Worm (Caenorhabditis elegans) whole organism, L4 larva: ENCODE data around the gene K03A11.6.

Experiments used
- F26F4.8 ChIP-seq: fragments of 200-800 bp; sonication (Bioruptor generic); conservative IDR thresholded peaks from 2 replicates; pipeline ENCODE4 v1.3.6; 2022; ENCODE audit warnings: missing genetic modification characterization, missing compliant biosample characterization
- F37D6.2 ChIP-seq: sonication (generic microtip); optimal IDR thresholded peaks from 2 replicates; lab custom pipeline; 2016; ENCODE audit warnings: mild to moderate bottlenecking, missing genetic modification characterization, missing compliant biosample characterization
- Y105C5A.15 ChIP-seq: fragments of 200-800 bp; sonication (Bioruptor generic); IDR thresholded peaks from 2 replicates; pipeline ENCODE4 v1.3.6; 2022; ENCODE audit warnings: missing genetic modification characterization, missing compliant biosample characterization
- Y5F2A.4 ChIP-seq: fragments of 200-800 bp; sonication (Bioruptor generic); optimal IDR thresholded peaks from 2 replicates; lab custom pipeline; 2018; ENCODE audit warnings: mild to moderate bottlenecking, missing genetic modification characterization, missing compliant biosample characterization
- ZK337.2 ChIP-seq: fragments of 200-800 bp; sonication (Bioruptor generic); IDR thresholded peaks from 2 replicates; pipeline ENCODE4 v1.3.6; 2022; ENCODE audit warnings: missing genetic modification reagents, missing genetic modification characterization, missing compliant biosample characterization
- aha-1 ChIP-seq: fragments of 150-350 bp; peaks from one replicate; lab custom pipeline; 2014; ENCODE audit warnings: missing biosample characterization, missing genetic modification characterization
- aly-2 ChIP-seq: sonication (generic microtip); optimal IDR thresholded peaks from 2 replicates; lab custom pipeline; 2018; ENCODE audit warnings: missing biosample characterization, missing genetic modification characterization
- attf-4 ChIP-seq: sonication (generic microtip); optimal IDR thresholded peaks from 3 replicates; lab custom pipeline; 2017; ENCODE audit warnings: missing biosample characterization, missing genetic modification characterization
- ceh-28 ChIP-seq: fragments of 150-350 bp; optimal IDR thresholded peaks from 2 replicates; lab custom pipeline; 2014; ENCODE audit warnings: missing biosample characterization, missing genetic modification reagents, missing genetic modification characterization
- ceh-32 ChIP-seq: sonication (generic microtip); optimal IDR thresholded peaks from 2 replicates; lab custom pipeline; 2016; ENCODE audit warnings: mild to moderate bottlenecking, missing genetic modification characterization, missing compliant biosample characterization; ENCODE audit not compliant: poor library complexity
- ceh-44 ChIP-seq: fragments of 200-800 bp; sonication (Bioruptor generic); IDR thresholded peaks from 2 replicates; pipeline ENCODE4 v1.3.6; 2022; ENCODE audit warnings: missing genetic modification reagents, missing genetic modification characterization, missing compliant biosample characterization
- ces-1 ChIP-seq: fragments of 150-350 bp; sonication (generic microtip); optimal IDR thresholded peaks from 4 replicates; lab custom pipeline; 2014; ENCODE audit warnings: missing biosample characterization, missing genetic modification reagents, missing genetic modification characterization
- daf-12 ChIP-seq: fragments of 150-350 bp; optimal IDR thresholded peaks from 2 replicates; lab custom pipeline; 2014; ENCODE audit warnings: missing biosample characterization, missing genetic modification reagents, missing genetic modification characterization
- daf-16 ChIP-seq, 3 experiments: sonication (generic microtip); optimal IDR thresholded peaks; 2 replicates each; lab custom pipeline; 2016 to 2017; ENCODE audit warnings: missing genetic modification characterization in 3 of 3, missing genetic modification reagents in 3 of 3, mild to moderate bottlenecking in 2 of 3, missing compliant biosample characterization in 2 of 3, missing biosample characterization in 1 of 3, moderate library complexity in 1 of 3
- dmd-6 ChIP-seq: fragments of 200-800 bp; sonication (Bioruptor generic); IDR thresholded peaks from 2 replicates; pipeline ENCODE4 v1.3.6; 2022; ENCODE audit warnings: missing genetic modification reagents, missing genetic modification characterization, missing compliant biosample characterization
- dmd-9 ChIP-seq: fragments of 200-800 bp; sonication (Bioruptor generic); IDR thresholded peaks from 2 replicates; pipeline ENCODE4 v1.3.6; 2022; ENCODE audit warnings: missing genetic modification reagents, missing genetic modification characterization, missing compliant biosample characterization
- dpl-1 ChIP-seq: fragments of 150-350 bp; optimal IDR thresholded peaks from 2 replicates; lab custom pipeline; 2014; ENCODE audit warnings: missing biosample characterization, missing genetic modification reagents, missing genetic modification characterization
- duxl-1 ChIP-seq: sonication (generic microtip); optimal IDR thresholded peaks from 2 replicates; lab custom pipeline; 2016; ENCODE audit warnings: mild to moderate bottlenecking, missing genetic modification characterization, moderate library complexity, missing compliant biosample characterization; ENCODE audit not compliant: poor library complexity
- egl-27 ChIP-seq: sonication (generic microtip); optimal IDR thresholded peaks from 3 replicates; lab custom pipeline; 2017; ENCODE audit warnings: missing biosample characterization, missing genetic modification reagents, missing genetic modification characterization
- gei-8 ChIP-seq: fragments of 200-800 bp; sonication (Bioruptor generic); optimal IDR thresholded peaks from 2 replicates; lab custom pipeline; 2018; ENCODE audit warnings: mild to moderate bottlenecking, missing genetic modification characterization, missing compliant biosample characterization
- hif-1 ChIP-seq, 2 experiments: sonication (generic microtip); optimal IDR thresholded peaks; 2 replicates each; lab custom pipeline; 2016 to 2017; ENCODE audit warnings: missing compliant biosample characterization in 2 of 2, missing genetic modification characterization in 2 of 2, missing genetic modification reagents in 2 of 2, missing genotype in 2 of 2, mild to moderate bottlenecking in 1 of 2
- hlh-30 ChIP-seq: sonication (generic microtip); optimal IDR thresholded peaks from 2 replicates; lab custom pipeline; 2017; ENCODE audit warnings: antibody characterized with exemption, mild to moderate bottlenecking, missing genetic modification characterization, missing compliant biosample characterization; ENCODE audit not compliant: insufficient read depth
- jun-1 ChIP-seq: fragments of 150-350 bp; optimal IDR thresholded peaks from 2 replicates; lab custom pipeline; 2014; ENCODE audit warnings: missing biosample characterization, missing genetic modification reagents, missing genetic modification characterization
- lim-7 ChIP-seq: fragments of 200-800 bp; sonication (Bioruptor generic); IDR thresholded peaks from 2 replicates; pipeline ENCODE4 v1.3.6; 2022; ENCODE audit warnings: missing genetic modification characterization, missing compliant biosample characterization
- lin-1 ChIP-seq: fragments of 200-800 bp; sonication (Bioruptor generic); IDR thresholded peaks from 2 replicates; pipeline ENCODE4 v1.3.6; 2022; ENCODE audit warnings: missing genetic modification reagents, missing genetic modification characterization, missing compliant biosample characterization
- lsy-2 ChIP-seq, 2 experiments: fragments of 150-350 bp in 1 of 2; sonication (generic microtip) in 1 of 2; optimal IDR thresholded peaks; 2 replicates each; lab custom pipeline; 2014 to 2017; ENCODE audit warnings: missing biosample characterization in 2 of 2, missing genetic modification characterization in 2 of 2
- madf-5 ChIP-seq, 2 experiments: fragments of 200-800 bp; sonication (Bioruptor generic); IDR thresholded peaks; 2 replicates each; pipeline ENCODE4 v1.3.6; 2022; ENCODE audit warnings: missing compliant biosample characterization in 2 of 2, missing genetic modification characterization in 2 of 2
- mdl-1 ChIP-seq, 2 experiments: fragments of 150-350 bp in 1 of 2; sonication (generic microtip) in 1 of 2; optimal IDR thresholded peaks; 2 replicates each; lab custom pipeline; 2014 to 2017; ENCODE audit warnings: missing biosample characterization in 2 of 2, missing genetic modification characterization in 2 of 2
- mdt-29 ChIP-seq: fragments of 200-800 bp; sonication (Bioruptor generic); IDR thresholded peaks from 2 replicates; pipeline ENCODE4 v1.3.6; 2022; ENCODE audit warnings: missing genetic modification reagents, missing genetic modification characterization, missing compliant biosample characterization
- mxl-2 ChIP-seq: fragments of 200-800 bp; sonication (Bioruptor generic); conservative IDR thresholded peaks from 2 replicates; pipeline ENCODE4 v1.3.6; 2022; ENCODE audit warnings: missing genetic modification reagents, missing genetic modification characterization, missing compliant biosample characterization
- mxl-3 ChIP-seq: fragments of 200-800 bp; sonication (Bioruptor generic); optimal IDR thresholded peaks from 2 replicates; lab custom pipeline; 2018; ENCODE audit warnings: mild to moderate bottlenecking, missing genetic modification characterization, missing compliant biosample characterization
- nhr-102 ChIP-seq: sonication (generic microtip); optimal IDR thresholded peaks from 2 replicates; lab custom pipeline; 2016; ENCODE audit warnings: mild to moderate bottlenecking, missing genetic modification characterization, moderate library complexity, missing compliant biosample characterization
- nhr-111 ChIP-seq: fragments of 200-800 bp; sonication (Bioruptor generic); optimal IDR thresholded peaks from 2 replicates; lab custom pipeline; 2018; ENCODE audit warnings: mild to moderate bottlenecking, missing genetic modification characterization, missing compliant biosample characterization
- nhr-237 ChIP-seq: sonication (generic microtip); optimal IDR thresholded peaks from 2 replicates; lab custom pipeline; 2017; ENCODE audit warnings: missing biosample characterization, missing genetic modification characterization
- nhr-28 ChIP-seq: fragments of 150-350 bp; optimal IDR thresholded peaks from 2 replicates; lab custom pipeline; 2014; ENCODE audit warnings: missing biosample characterization, missing genetic modification characterization
- nhr-41 ChIP-seq: fragments of 200-800 bp; sonication (Bioruptor generic); IDR thresholded peaks from 2 replicates; pipeline ENCODE4 v1.3.6; 2022; ENCODE audit warnings: missing genetic modification reagents, missing genetic modification characterization, missing compliant biosample characterization
- nhr-48 ChIP-seq: sonication (generic microtip); optimal IDR thresholded peaks from 2 replicates; lab custom pipeline; 2016; ENCODE audit warnings: mild to moderate bottlenecking, missing genetic modification characterization, missing compliant biosample characterization
- nhr-6 ChIP-seq: fragments of 150-350 bp; optimal IDR thresholded peaks from 2 replicates; lab custom pipeline; 2014; ENCODE audit warnings: missing biosample characterization, missing genetic modification characterization
- nhr-77 ChIP-seq: fragments of 150-350 bp; optimal IDR thresholded peaks from 2 replicates; lab custom pipeline; 2014; ENCODE audit warnings: missing biosample characterization, missing genetic modification characterization
- php-3 ChIP-seq: fragments of 200-800 bp; sonication (Bioruptor generic); IDR thresholded peaks from 2 replicates; pipeline ENCODE4 v1.3.6; 2022; ENCODE audit warnings: missing genetic modification reagents, missing genetic modification characterization, missing compliant biosample characterization
- pqm-1 ChIP-seq: sonication (generic microtip); optimal IDR thresholded peaks from 2 replicates; lab custom pipeline; 2017; ENCODE audit warnings: missing biosample characterization, missing genetic modification characterization
- sdz-12 ChIP-seq: fragments of 200-800 bp; sonication (Bioruptor generic); optimal IDR thresholded peaks from 2 replicates; lab custom pipeline; 2018; ENCODE audit warnings: mild to moderate bottlenecking, missing genetic modification characterization, missing compliant biosample characterization
- set-16 ChIP-seq: fragments of 200-800 bp; sonication (Bioruptor generic); IDR thresholded peaks from 2 replicates; pipeline ENCODE4 v1.3.6; 2022; ENCODE audit warnings: missing genetic modification reagents, missing genetic modification characterization, missing compliant biosample characterization
- tag-97 ChIP-seq: fragments of 200-800 bp; sonication (Bioruptor generic); IDR thresholded peaks from 2 replicates; pipeline ENCODE4 v1.3.6; 2022; ENCODE audit warnings: missing genetic modification characterization, missing compliant biosample characterization
- unc-130 ChIP-seq: sonication (generic microtip); optimal IDR thresholded peaks from 2 replicates; lab custom pipeline; 2016; ENCODE audit warnings: missing genetic modification reagents, missing genetic modification characterization, missing compliant biosample characterization
- unc-39 ChIP-seq: sonication (generic microtip); optimal IDR thresholded peaks from 2 replicates; lab custom pipeline; 2017; ENCODE audit warnings: missing biosample characterization, missing genetic modification characterization
- unc-62 ChIP-seq, 3 experiments: fragments of 150-350 bp in 1 of 3; sonication (generic microtip); optimal IDR thresholded peaks in 2 of 3; peaks in 1 of 3; 1 replicate in 1 of 3; 2 replicates in 2 of 3; lab custom pipeline; 2014 to 2017; ENCODE audit warnings: missing biosample characterization in 3 of 3, missing genetic modification characterization in 3 of 3, missing genetic modification reagents in 3 of 3, missing genotype in 1 of 3
- zfp-2 ChIP-seq: sonication (generic microtip); optimal IDR thresholded peaks from 2 replicates; lab custom pipeline; 2016; ENCODE audit warnings: mild to moderate bottlenecking, missing genetic modification characterization, missing compliant biosample characterization
- zip-2 ChIP-seq: fragments of 150-350 bp; optimal IDR thresholded peaks from 2 replicates; lab custom pipeline; 2014; ENCODE audit warnings: missing biosample characterization, missing genetic modification characterization

K03A11.6 gene

DNA sequence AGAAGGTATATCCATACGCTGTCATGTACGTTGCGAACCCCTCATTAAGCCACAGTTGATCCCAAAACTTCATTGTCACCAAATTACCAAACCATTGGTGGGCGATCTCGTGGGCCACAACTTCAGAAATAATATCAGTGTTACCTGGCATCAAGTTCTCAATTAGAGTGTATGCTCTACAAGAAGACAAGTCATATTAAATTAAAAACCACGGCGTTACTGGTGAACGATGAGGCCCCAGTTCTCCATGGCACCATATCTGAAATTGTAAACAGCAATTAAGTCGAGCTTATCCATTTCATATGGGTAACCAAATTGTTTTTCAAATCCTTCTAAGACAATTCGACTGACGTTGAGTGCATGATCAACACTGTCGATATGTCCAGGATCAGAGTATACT, 47.2 kb downstream of the K03A11.6 start:
- TF ChIP-seq egl-27 (tag; lab: Kevin White, UChicago) (no peak), attf-4 (tag; lab: Kevin White, UChicago) (no peak), unc-62 (GFP tag; optimal IDR thresholded peaks at IDR 0.05 in 1 of 2; lab: Kevin White, UChicago) (peak in 1 of 2 experiments; percentile 91), unc-62 (tag; optimal IDR thresholded peaks at IDR 0.05; lab: Kevin White, UChicago) (no peak)

ce11 chrX:13104966-13105365, 49.3 kb downstream of the K03A11.6 start, which contains the start of gene F17H10.1:
TSS of gene F17H10.1 (plus strand) at chrX:13105241.
- TF ChIP-seq zfp-2 (no peak), hlh-30 (tag; lab: Kevin White, UChicago) (peak; percentile 100), hif-1 (tag; optimal IDR thresholded peaks at IDR 0.05; lab: Kevin White, UChicago) (peak; percentile 77 to 98), nhr-77 (tag; lab: Kevin White, UChicago) (peak; percentile 84), aly-2 (tag; lab: Kevin White, UChicago) (no peak), zip-2 (tag; lab: Kevin White, UChicago) (no peak), dmd-6 (GFP tag; lab: Robert Waterston, UW) (peak; percentile 97), jun-1 (tag; lab: Kevin White, UChicago) (no peak), mdt-29 (GFP tag; lab: Robert Waterston, UW) (peak; percentile 99), dpl-1 (GFP tag; lab: Kevin White, UChicago) (peak; percentile 40), F26F4.8 (GFP tag; lab: Robert Waterston, UW) (no peak), mdl-1 (tag; optimal IDR thresholded peaks at IDR 0.05; lab: Kevin White, UChicago) (peak; percentile 96 to 99), unc-39 (no peak), nhr-6 (tag; lab: Kevin White, UChicago) (no peak), nhr-237 (no peak), gei-8 (GFP tag; lab: Kevin White, UChicago) (peak; percentile 57), nhr-111 (no peak), nhr-48 (tag; lab: Kevin White, UChicago) (peak; percentile 92), set-16 (GFP tag; lab: Robert Waterston, UW) (peak; percentile 62; the same call in 1 of the 2 replicates), mxl-2 (GFP tag; lab: Robert Waterston, UW) (peak; percentile 68), ceh-44 (GFP tag; lab: Robert Waterston, UW) (no peak), daf-16 (GFP tag; optimal IDR thresholded peaks at IDR 0.05; lab: Kevin White, UChicago) (peak; percentile 62 to 84), daf-16 (tag; optimal IDR thresholded peaks at IDR 0.05; lab: Kevin White, UChicago) (peak; percentile 92), pqm-1 (tag; lab: Kevin White, UChicago) (peak; percentile 20), mxl-3 (GFP tag; lab: Kevin White, UChicago) (peak; percentile 96), Y105C5A.15 (0 out of 2 replicates have a peak, but pooled peaks have one; percentile 52), sdz-12 (no peak), ZK337.2 (GFP tag; lab: Robert Waterston, UW) (no peak), dmd-9 (GFP tag; lab: Robert Waterston, UW) (peak; percentile 85), ceh-28 (tag; lab: Kevin White, UChicago) (no peak), lin-1 (peak; percentile 90), daf-12 (tag; lab: Kevin White, UChicago) (no peak), aha-1 (tag; lab: Kevin White, UChicago) (peak; percentile 98), unc-130 (GFP tag; lab: Kevin White, UChicago) (no peak), nhr-41 (peak; percentile 82), ceh-32 (tag; lab: Kevin White, UChicago) (no peak), nhr-102 (peak; percentile 73), madf-5 (GFP tag; IDR thresholded peaks at IDR 0.05; lab: Robert Waterston, UW) (peak in 1 of 2 experiments; percentile 70; a peak in 1 of 4 replicates), php-3 (GFP tag; lab: Robert Waterston, UW) (peak; percentile 82), duxl-1 (tag; lab: Kevin White, UChicago) (no peak), F37D6.2 (tag; lab: Kevin White, UChicago) (no peak), Y5F2A.4 (GFP tag; lab: Kevin White, UChicago) (no peak), lim-7 (GFP tag; lab: Robert Waterston, UW) (no peak), ces-1 (no peak), nhr-28 (tag; lab: Kevin White, UChicago) (peak; percentile 97), lsy-2 (tag; optimal IDR thresholded peaks at IDR 0.05; lab: Kevin White, UChicago) (peak in 1 of 2 experiments; percentile 57), tag-97 (no peak)
